Worm (Caenorhabditis elegans): ENCODE measurements around the gene abcf-3.

ce11 chrIII:6210215-6210822 lies 37.1 kb downstream of the abcf-3 start:
- peak; percentile 8 for TF ChIP-seq snpc-4 (tag; optimal IDR thresholded peaks at IDR 0.05)
- TF ChIP-seq ceh-82 (tag; optimal IDR thresholded peaks at IDR 0.05): no peak
- TF ChIP-seq nhr-77 (tag; optimal IDR thresholded peaks at IDR 0.05): no peak
- no peak for TF ChIP-seq sma-3 (GFP tag; optimal IDR thresholded peaks at IDR 0.05)
- TF ChIP-seq Y55F3AM.14 (GFP tag; optimal IDR thresholded peaks at IDR 0.05): no peak
- TF ChIP-seq aly-2 (tag; optimal IDR thresholded peaks at IDR 0.05): no peak
- TF ChIP-seq unc-55 (GFP tag; optimal IDR thresholded peaks at IDR 0.05): no peak
- no peak for TF ChIP-seq nhr-11 (tag; optimal IDR thresholded peaks at IDR 0.05)
- no peak for TF ChIP-seq sma-9 (GFP tag; optimal IDR thresholded peaks at IDR 0.05)
- no peak for TF ChIP-seq sma-9 (tag; optimal IDR thresholded peaks at IDR 0.05)
- no peak for TF ChIP-seq nhr-6 (tag; optimal IDR thresholded peaks at IDR 0.05)
- TF ChIP-seq blmp-1 (tag; optimal IDR thresholded peaks at IDR 0.05; ENCODE audit: insufficient read depth): no peak
- TF ChIP-seq dmd-4 (tag; optimal IDR thresholded peaks at IDR 0.05): no peak
- TF ChIP-seq ZK546.5 (tag; optimal IDR thresholded peaks at IDR 0.05): no peak
- TF ChIP-seq nhr-237 (tag; optimal IDR thresholded peaks at IDR 0.05): no peak

Data from whole organism, L2 larva.